Fruit fly (Drosophila melanogaster): ENCODE results near the gene CG14107.

CG14107 gene

DNA sequence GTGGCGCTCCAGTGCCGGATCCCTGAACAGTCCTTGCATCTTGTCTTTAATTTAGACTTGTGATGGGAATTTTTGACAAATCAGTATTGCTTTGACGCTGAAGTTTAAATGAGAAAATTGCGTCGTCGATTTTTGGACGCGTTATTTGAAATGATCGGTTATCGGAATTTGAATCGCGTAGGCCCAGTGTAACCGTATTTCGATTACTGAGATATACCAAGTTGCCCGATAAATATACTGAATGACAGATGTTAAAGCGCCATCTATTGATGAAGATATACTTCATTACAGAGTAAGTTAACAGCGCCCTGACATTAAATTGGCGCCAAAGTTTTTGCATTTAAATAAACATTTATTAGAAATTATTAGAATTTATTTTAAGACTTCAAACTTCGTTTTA, 8.7 kb upstream of the CG14107 start, which contains the start of gene Poc1 (continued):
- TF ChIP-seq da (GFP tag; optimal IDR thresholded peaks at IDR 0.05) = no peak
- no peak for TF ChIP-seq Hr39 (optimal IDR thresholded peaks at IDR 0.05)
- TF ChIP-seq CG2712 (tag; optimal IDR thresholded peaks at IDR 0.05) = peak; percentile 41
- no peak for TF ChIP-seq Dek (tag; optimal IDR thresholded peaks at IDR 0.05)
- TF ChIP-seq CG12744 (GFP tag; optimal IDR thresholded peaks at IDR 0.05) = no peak
- peak; percentile 82 for TF ChIP-seq CG9797 (GFP tag; optimal IDR thresholded peaks at IDR 0.05)
- TF ChIP-seq CG16813 (GFP tag; IDR thresholded peaks at IDR 0.05; ENCODE audit: partially characterized antibody) = 0 out of 3 replicates have a peak, but pooled peaks have one; percentile 30
- no peak for TF ChIP-seq Lim3 (GFP tag; IDR thresholded peaks at IDR 0.05)
- no peak for TF ChIP-seq Vsx1 (GFP tag; optimal IDR thresholded peaks at IDR 0.05)
- TF ChIP-seq Max (GFP tag; optimal IDR thresholded peaks at IDR 0.05) = no peak
- no peak for TF ChIP-seq CG10565 (GFP tag; optimal IDR thresholded peaks at IDR 0.05)
- no peak for TF ChIP-seq dpn (GFP tag; optimal IDR thresholded peaks at IDR 0.05)
- TF ChIP-seq nerfin-2 (GFP tag; IDR thresholded peaks at IDR 0.05; ENCODE audit: partially characterized antibody) = peak; percentile 49; the same call in 1 of the 2 replicates
- TF ChIP-seq CG10321 (GFP tag; IDR thresholded peaks at IDR 0.05) = no peak
- peak; percentile 52 for TF ChIP-seq CG2116 (GFP tag; optimal IDR thresholded peaks at IDR 0.05)
- no peak for TF ChIP-seq CG30020 (tag; optimal IDR thresholded peaks at IDR 0.05)
- no peak for TF ChIP-seq HmgD (GFP tag; optimal IDR thresholded peaks at IDR 0.05)
- TF ChIP-seq dmrt11E (tag; optimal IDR thresholded peaks at IDR 0.05) = no peak
- TF ChIP-seq CG13287 (GFP tag; IDR thresholded peaks at IDR 0.05; ENCODE audit: partially characterized antibody) = peak; percentile 72
- peak; percentile 22; the same call in 1 of the 2 replicates for TF ChIP-seq MBD-R2 (GFP tag; IDR thresholded peaks at IDR 0.05)
- TF ChIP-seq CG7786 (GFP tag; optimal IDR thresholded peaks at IDR 0.05) = no peak
- TF ChIP-seq bowl (GFP tag; IDR thresholded peaks at IDR 0.05) = no peak
- no peak for TF ChIP-seq stc (GFP tag; IDR thresholded peaks at IDR 0.05)
- no peak for TF ChIP-seq NK7.1 (GFP tag; optimal IDR thresholded peaks at IDR 0.05)
- TF ChIP-seq dati (GFP tag; IDR thresholded peaks at IDR 0.05) = no peak
- no peak for TF ChIP-seq CG12299 (tag; optimal IDR thresholded peaks at IDR 0.05)
- peak; percentile 35; the same call in 1 of the 3 replicates for TF ChIP-seq hb (GFP tag; IDR thresholded peaks at IDR 0.05; ENCODE audit: partially characterized antibody)
- TF ChIP-seq pan (optimal IDR thresholded peaks at IDR 0.05) = no peak
- no peak for TF ChIP-seq pan (GFP tag; optimal IDR thresholded peaks at IDR 0.05 in 1 of 2, IDR thresholded peaks at IDR 0.05 in 1 of 2)
- TF ChIP-seq BEAF-32 (GFP tag; optimal IDR thresholded peaks at IDR 0.05) = peak; percentile 32
- peak; percentile 32; the same call in 1 of the 2 replicates for TF ChIP-seq Scr (GFP tag; IDR thresholded peaks at IDR 0.05; ENCODE audit: partially characterized antibody)
- TF ChIP-seq kay (GFP tag; optimal IDR thresholded peaks at IDR 0.05) = no peak
- no peak for TF ChIP-seq ro (GFP tag; IDR thresholded peaks at IDR 0.05)
- no peak for TF ChIP-seq CG2875 (GFP tag; optimal IDR thresholded peaks at IDR 0.05)
- no peak for TF ChIP-seq abd-A (tag; optimal IDR thresholded peaks at IDR 0.05)
- no peak for TF ChIP-seq ash1 (GFP tag; optimal IDR thresholded peaks at IDR 0.05)
- TF ChIP-seq CG30403 (GFP tag; optimal IDR thresholded peaks at IDR 0.05) = no peak
- TF ChIP-seq grn (GFP tag; optimal IDR thresholded peaks at IDR 0.05) = no peak
- no peak for TF ChIP-seq CG4328 (GFP tag; optimal IDR thresholded peaks at IDR 0.05)
- no peak for TF ChIP-seq fu2 (GFP tag; optimal IDR thresholded peaks at IDR 0.05)
- TF ChIP-seq NFAT (GFP tag; IDR thresholded peaks at IDR 0.05) = no peak
- no peak for TF ChIP-seq CG4854 (GFP tag; optimal IDR thresholded peaks at IDR 0.05)
- TF ChIP-seq cato (GFP tag; optimal IDR thresholded peaks at IDR 0.05; ENCODE audit: borderline replicate concordance) = no peak
- TF ChIP-seq CG11093 (GFP tag; IDR thresholded peaks at IDR 0.05) = no peak
- TF ChIP-seq CG12071 (GFP tag; optimal IDR thresholded peaks at IDR 0.05) = no peak
- TF ChIP-seq B-H1 (GFP tag; IDR thresholded peaks at IDR 0.05) = no peak
- no peak for TF ChIP-seq CG11504 (tag; optimal IDR thresholded peaks at IDR 0.05)
- no peak for TF ChIP-seq CG9437 (GFP tag; optimal IDR thresholded peaks at IDR 0.05)
- no peak for TF ChIP-seq Neu2 (GFP tag; optimal IDR thresholded peaks at IDR 0.05; ENCODE audit: borderline replicate concordance)
- no peak for TF ChIP-seq dmrt99B (tag; optimal IDR thresholded peaks at IDR 0.05)
- no peak for TF ChIP-seq salm (tag; optimal IDR thresholded peaks at IDR 0.05)
- TF ChIP-seq Xrp1 (GFP tag; IDR thresholded peaks at IDR 0.05) = no peak

All from whole organism, embryonic.